Worm (Caenorhabditis elegans) whole organism, late embryonic: Measurements from ENCODE around the gene sid-2.

Source experiments
- C08G9.2 ChIP-seq: sonication (generic microtip); optimal IDR thresholded peaks from 2 replicates; lab custom pipeline; 2016; ENCODE audit warnings: mild to moderate bottlenecking, missing genetic modification characterization, moderate library complexity, missing compliant biosample characterization
- K02D7.2 ChIP-seq: sonication (generic microtip); optimal IDR thresholded peaks from 2 replicates; lab custom pipeline; 2017; ENCODE audit warnings: mild to moderate bottlenecking, missing genetic modification characterization, missing compliant biosample characterization
- K09A11.1 ChIP-seq: sonication (generic microtip); optimal IDR thresholded peaks from 2 replicates; lab custom pipeline; 2017; ENCODE audit warnings: antibody characterized with exemption, mild to moderate bottlenecking, missing genetic modification characterization, missing compliant biosample characterization; ENCODE audit not compliant: insufficient read depth
- T23F11.4 ChIP-seq: fragments of 200-800 bp; sonication (Bioruptor generic); optimal IDR thresholded peaks from 2 replicates; lab custom pipeline; 2018; ENCODE audit warnings: mild to moderate bottlenecking, missing genetic modification characterization, missing compliant biosample characterization
- Y22D7AL.16 ChIP-seq: sonication (generic microtip); optimal IDR thresholded peaks from 2 replicates; lab custom pipeline; 2016; ENCODE audit warnings: missing genetic modification characterization, missing compliant biosample characterization
- ahr-1 ChIP-seq: sonication (generic microtip); optimal IDR thresholded peaks from 2 replicates; lab custom pipeline; 2016; ENCODE audit warnings: missing genetic modification characterization, missing compliant biosample characterization
- ceh-14 ChIP-seq: sonication (generic microtip); optimal IDR thresholded peaks from 2 replicates; lab custom pipeline; 2016; ENCODE audit warnings: missing genotype, missing genetic modification characterization, missing compliant biosample characterization
- ceh-18 ChIP-seq: sonication (generic microtip); optimal IDR thresholded peaks from 2 replicates; lab custom pipeline; 2016; ENCODE audit warnings: missing genetic modification characterization, missing compliant biosample characterization
- ceh-19 ChIP-seq: fragments of 200-800 bp; sonication (Bioruptor generic); optimal IDR thresholded peaks from 2 replicates; lab custom pipeline; 2018; ENCODE audit warnings: mild to moderate bottlenecking, missing genetic modification characterization, missing compliant biosample characterization
- ceh-2 ChIP-seq: sonication (generic microtip); optimal IDR thresholded peaks from 2 replicates; lab custom pipeline; 2016; ENCODE audit warnings: missing genotype, missing genetic modification characterization, missing compliant biosample characterization
- ceh-34 ChIP-seq: sonication (generic microtip); optimal IDR thresholded peaks from 2 replicates; lab custom pipeline; 2016; ENCODE audit warnings: mild to moderate bottlenecking, missing genetic modification characterization, missing compliant biosample characterization
- ceh-45 ChIP-seq: fragments of 200-800 bp; sonication (Bioruptor generic); IDR thresholded peaks from 2 replicates; pipeline ENCODE4 v1.3.6; 2022; ENCODE audit warnings: missing genetic modification reagents, missing genetic modification characterization, missing compliant biosample characterization
- ceh-48 ChIP-seq: sonication (generic microtip); optimal IDR thresholded peaks from 2 replicates; lab custom pipeline; 2016; ENCODE audit warnings: missing genetic modification characterization, inconsistent platforms, missing compliant biosample characterization
- ceh-6 ChIP-seq: fragments of 200-800 bp; sonication (Bioruptor generic); optimal IDR thresholded peaks from 2 replicates; lab custom pipeline; 2018; ENCODE audit warnings: mild to moderate bottlenecking, missing genetic modification characterization, missing compliant biosample characterization
- ceh-9 ChIP-seq: sonication (generic microtip); optimal IDR thresholded peaks from 2 replicates; lab custom pipeline; 2016; ENCODE audit warnings: mild to moderate bottlenecking, missing genetic modification characterization, inconsistent platforms, missing compliant biosample characterization
- che-1 ChIP-seq: sonication (generic microtip); optimal IDR thresholded peaks from 2 replicates; lab custom pipeline; 2016; ENCODE audit warnings: mild to moderate bottlenecking, missing genetic modification characterization, missing compliant biosample characterization
- dmd-4 ChIP-seq: sonication (generic microtip); optimal IDR thresholded peaks from 2 replicates; lab custom pipeline; 2016; ENCODE audit warnings: borderline replicate concordance, missing genetic modification characterization, missing compliant biosample characterization
- elt-2 ChIP-seq: sonication (generic microtip); optimal IDR thresholded peaks from 2 replicates; lab custom pipeline; 2016; ENCODE audit warnings: missing genetic modification reagents, missing genetic modification characterization, missing compliant biosample characterization
- fkh-10 ChIP-seq: fragments of 150-350 bp; optimal IDR thresholded peaks from 2 replicates; lab custom pipeline; 2014; ENCODE audit warnings: missing biosample characterization, missing genetic modification reagents, missing genetic modification characterization
- fkh-6 ChIP-seq: sonication (generic microtip); optimal IDR thresholded peaks from 2 replicates; lab custom pipeline; 2016; ENCODE audit warnings: missing genetic modification characterization, missing compliant biosample characterization
- hlh-30 ChIP-seq: sonication (generic microtip); optimal IDR thresholded peaks from 2 replicates; lab custom pipeline; 2017; ENCODE audit warnings: antibody characterized with exemption, missing genetic modification characterization, missing compliant biosample characterization; ENCODE audit not compliant: insufficient read depth
- hlh-6 ChIP-seq: sonication (generic microtip); optimal IDR thresholded peaks from 2 replicates; lab custom pipeline; 2016; ENCODE audit warnings: missing genotype, missing genetic modification characterization, missing compliant biosample characterization
- lim-6 ChIP-seq: sonication (generic microtip); optimal IDR thresholded peaks from 2 replicates; lab custom pipeline; 2016; ENCODE audit warnings: missing genetic modification characterization, missing compliant biosample characterization
- nfya-1 ChIP-seq: sonication (generic microtip); optimal IDR thresholded peaks from 2 replicates; lab custom pipeline; 2017; ENCODE audit warnings: missing genetic modification characterization, mild to moderate bottlenecking, missing compliant biosample characterization, antibody characterized with exemption, moderate library complexity
- nhr-11 ChIP-seq: fragments of 150-350 bp; optimal IDR thresholded peaks from 2 replicates; lab custom pipeline; 2014; ENCODE audit warnings: missing biosample characterization, missing genetic modification characterization
- nhr-232 ChIP-seq: sonication (generic microtip); optimal IDR thresholded peaks from 2 replicates; lab custom pipeline; 2016; ENCODE audit warnings: missing genetic modification characterization, missing compliant biosample characterization
- npax-4 ChIP-seq: sonication (generic microtip); optimal IDR thresholded peaks from 2 replicates; lab custom pipeline; 2016; ENCODE audit warnings: missing genetic modification characterization, missing compliant biosample characterization
- pag-3 ChIP-seq: sonication (generic microtip); optimal IDR thresholded peaks from 2 replicates; lab custom pipeline; 2016; ENCODE audit warnings: missing compliant biosample characterization, missing genetic modification characterization, borderline replicate concordance
- pax-1 ChIP-seq: fragments of 150-350 bp; optimal IDR thresholded peaks from 2 replicates; lab custom pipeline; 2014; ENCODE audit warnings: missing biosample characterization, missing genetic modification characterization
- pha-2 ChIP-seq: sonication (generic microtip); optimal IDR thresholded peaks from 2 replicates; lab custom pipeline; 2017; ENCODE audit warnings: mild to moderate bottlenecking, missing genetic modification characterization, missing compliant biosample characterization
- ref-2 ChIP-seq: sonication (generic microtip); optimal IDR thresholded peaks from 2 replicates; lab custom pipeline; 2016; ENCODE audit warnings: missing genetic modification characterization, missing compliant biosample characterization
- sdc-2 ChIP-seq: sonication (generic microtip); optimal IDR thresholded peaks from 2 replicates; lab custom pipeline; 2016; ENCODE audit warnings: missing genotype, missing genetic modification characterization, missing compliant biosample characterization
- sox-2 ChIP-seq: fragments of 200-800 bp; sonication (Bioruptor generic); IDR thresholded peaks from 2 replicates; pipeline ENCODE4 v1.3.6; 2022; ENCODE audit warnings: missing genetic modification reagents, missing genetic modification characterization, missing compliant biosample characterization
- sox-4 ChIP-seq: sonication (generic microtip); optimal IDR thresholded peaks from 2 replicates; lab custom pipeline; 2017; ENCODE audit warnings: mild to moderate bottlenecking, missing genetic modification characterization, inconsistent platforms, missing compliant biosample characterization
- tbx-2 ChIP-seq: sonication (generic microtip); optimal IDR thresholded peaks from 2 replicates; lab custom pipeline; 2016; ENCODE audit warnings: missing genetic modification characterization, missing compliant biosample characterization
- tbx-7 ChIP-seq: sonication (generic microtip); optimal IDR thresholded peaks from 2 replicates; lab custom pipeline; 2016; ENCODE audit warnings: missing genotype, missing genetic modification characterization, missing compliant biosample characterization
- ttx-3 ChIP-seq: sonication (generic microtip); optimal IDR thresholded peaks from 2 replicates; lab custom pipeline; 2016; ENCODE audit warnings: missing genetic modification reagents, missing genetic modification characterization, missing compliant biosample characterization
- unc-3 ChIP-seq, 2 experiments: fragments of 200-800 bp in 1 of 2; sonication (Bioruptor generic) in 1 of 2; sonication (generic microtip) in 1 of 2; conservative IDR thresholded peaks in 1 of 2; optimal IDR thresholded peaks in 1 of 2; 2 replicates each; pipeline versions ENCODE4 v1.3.6 to Lab custom; 2016 to 2022; ENCODE audit warnings: missing compliant biosample characterization in 2 of 2, missing genetic modification characterization in 2 of 2, missing genetic modification reagents in 1 of 2
- unc-55 ChIP-seq: sonication (generic microtip); optimal IDR thresholded peaks from 2 replicates; lab custom pipeline; 2017; ENCODE audit warnings: missing biosample characterization, missing genetic modification reagents, missing genetic modification characterization
- ztf-16 ChIP-seq: sonication (generic microtip); optimal IDR thresholded peaks from 2 replicates; lab custom pipeline; 2017; ENCODE audit warnings: missing genetic modification characterization, missing compliant biosample characterization

The sid-2 gene

ce11 chrIII:13684236-13684635, 5.0 kb downstream of the sid-2 start:
- TF ChIP-seq ceh-45 (GFP tag; lab: Robert Waterston, UW): no peak
- no peak for TF ChIP-seq tbx-2 (tag; lab: Kevin White, UChicago)
- TF ChIP-seq nhr-232 (tag; lab: Kevin White, UChicago): no peak
- TF ChIP-seq ttx-3 (tag; lab: Kevin White, UChicago): no peak
- no peak for TF ChIP-seq nhr-11 (tag; lab: Kevin White, UChicago)
- TF ChIP-seq sdc-2 (tag; lab: Kevin White, UChicago): no peak
- no peak for TF ChIP-seq che-1 (tag; lab: Kevin White, UChicago)
- TF ChIP-seq ceh-34 (tag; lab: Kevin White, UChicago): no peak
- no peak for TF ChIP-seq K02D7.2 (tag; lab: Kevin White, UChicago)
- TF ChIP-seq ceh-19: no peak
- TF ChIP-seq ceh-2 (tag; lab: Kevin White, UChicago): no peak
- no peak for TF ChIP-seq dmd-4 (tag; lab: Kevin White, UChicago)
- TF ChIP-seq sox-4 (tag; lab: Kevin White, UChicago): no peak
- TF ChIP-seq C08G9.2 (tag; lab: Kevin White, UChicago): no peak

- no peak for TF ChIP-seq tbx-7
- no peak for TF ChIP-seq hlh-6
- TF ChIP-seq ceh-18 (tag; lab: Kevin White, UChicago): no peak
- TF ChIP-seq fkh-6 (tag; lab: Kevin White, UChicago): no peak
- TF ChIP-seq T23F11.4 (GFP tag; lab: Kevin White, UChicago): no peak
- no peak for TF ChIP-seq sox-2 (GFP tag; lab: Robert Waterston, UW)
- TF ChIP-seq pha-2: no peak
- TF ChIP-seq C08G9.2 (tag; lab: Kevin White, UChicago): no peak
- TF ChIP-seq npax-4: no peak
- TF ChIP-seq ahr-1: no peak
- no peak for TF ChIP-seq ref-2
- TF ChIP-seq sdc-2 (tag; lab: Kevin White, UChicago): no peak
- no peak for TF ChIP-seq elt-2 (tag; lab: Kevin White, UChicago)
- no peak for TF ChIP-seq ceh-6 (GFP tag; lab: Kevin White, UChicago)
- no peak for TF ChIP-seq ceh-14 (tag; lab: Kevin White, UChicago)
- no peak for TF ChIP-seq unc-3 (GFP tag; conservative IDR thresholded peaks at IDR 0.05; lab: Robert Waterston, UW)
- TF ChIP-seq unc-3 (tag; optimal IDR thresholded peaks at IDR 0.05; lab: Kevin White, UChicago): no peak
- no peak for TF ChIP-seq lim-6
- TF ChIP-seq pax-1 (tag; lab: Kevin White, UChicago): no peak
- no peak for TF ChIP-seq unc-55 (GFP tag; lab: Kevin White, UChicago)
- TF ChIP-seq, all 69 proteins: peak for 0
Measured at ce11 chrIII:13686309-13686708, 7.1 kb downstream of the sid-2 start, which contains the start of gene dyf-2. Gene dyf-2, minus strand, starts transcription at chrIII:13686445.

ce11 chrIII:13687211-13687610, 8.0 kb downstream of the sid-2 start, which contains the start of gene cul-2:
Gene cul-2, plus strand, starts transcription at chrIII:13687269.
- no peak for TF ChIP-seq ceh-9 (tag; lab: Kevin White, UChicago)
- no peak for TF ChIP-seq ztf-16 (tag; lab: Kevin White, UChicago)
- peak; percentile 8 for TF ChIP-seq hlh-30 (tag; lab: Kevin White, UChicago)
- no peak for TF ChIP-seq Y22D7AL.16 (tag; lab: Kevin White, UChicago)
- TF ChIP-seq fkh-6 (tag; lab: Kevin White, UChicago): no peak
- no peak for TF ChIP-seq che-1 (tag; lab: Kevin White, UChicago)
- no peak for TF ChIP-seq fkh-10 (GFP tag; lab: Kevin White, UChicago)
- no peak for TF ChIP-seq ceh-19
- TF ChIP-seq K09A11.1 (tag; lab: Kevin White, UChicago): no peak
- TF ChIP-seq nhr-232 (tag; lab: Kevin White, UChicago): no peak
- TF ChIP-seq ceh-48 (tag; lab: Kevin White, UChicago): peak; percentile 43
- TF ChIP-seq pag-3: no peak
- peak; percentile 36 for TF ChIP-seq nfya-1 (tag; lab: Kevin White, UChicago)
